Worm (Caenorhabditis elegans) whole organism, L3 larva: Measurements from ENCODE around the gene ZK1073.2.
A peak's percentile ranks its signal among the peaks of the same experiment; 100 is the strongest.

ENCODE experiments used
- R02D3.7 ChIP-seq: fragments of 150-350 bp; optimal IDR thresholded peaks from 2 replicates; lab custom pipeline; 2014; ENCODE audit warnings: missing biosample characterization, missing genetic modification characterization
- ZK546.5 ChIP-seq: sonication (generic microtip); optimal IDR thresholded peaks from 2 replicates; lab custom pipeline; 2017; ENCODE audit warnings: missing biosample characterization, missing genetic modification characterization
- aly-2 ChIP-seq: fragments of 150-350 bp; optimal IDR thresholded peaks from 2 replicates; lab custom pipeline; 2014; ENCODE audit warnings: missing biosample characterization, missing genetic modification characterization
- ama-1 ChIP-seq: fragments of 150-350 bp; optimal IDR thresholded peaks from 2 replicates; lab custom pipeline; 2018
- ceh-16 ChIP-seq: sonication (generic microtip); optimal IDR thresholded peaks from 2 replicates; lab custom pipeline; 2017; ENCODE audit warnings: missing biosample characterization, missing genetic modification characterization
- ceh-28 ChIP-seq: fragments of 150-350 bp; optimal IDR thresholded peaks from 2 replicates; lab custom pipeline; 2014; ENCODE audit warnings: missing biosample characterization, missing genetic modification reagents, missing genetic modification characterization
- ceh-82 ChIP-seq: fragments of 150-350 bp; optimal IDR thresholded peaks from 2 replicates; lab custom pipeline; 2014; ENCODE audit warnings: missing biosample characterization, missing genetic modification characterization
- ceh-9 ChIP-seq: sonication (generic microtip); optimal IDR thresholded peaks from 2 replicates; lab custom pipeline; 2018; ENCODE audit warnings: missing biosample characterization, missing genetic modification characterization
- daf-12 ChIP-seq: fragments of 150-350 bp; optimal IDR thresholded peaks from 2 replicates; lab custom pipeline; 2014; ENCODE audit warnings: missing biosample characterization, missing genetic modification reagents, missing genetic modification characterization
- egl-27 ChIP-seq: sonication (generic microtip); optimal IDR thresholded peaks from 4 replicates; lab custom pipeline; 2017; ENCODE audit warnings: missing biosample characterization, missing genetic modification reagents, missing genetic modification characterization
- egl-5 ChIP-seq: fragments of 150-350 bp; optimal IDR thresholded peaks from 2 replicates; lab custom pipeline; 2017; ENCODE audit warnings: missing biosample characterization, missing genetic modification reagents, missing genetic modification characterization, inconsistent platforms
- elt-1 ChIP-seq: fragments of 150-350 bp; optimal IDR thresholded peaks from 2 replicates; lab custom pipeline; 2014; ENCODE audit warnings: missing biosample characterization, missing genetic modification characterization
- elt-2 ChIP-seq: sonication (generic microtip); optimal IDR thresholded peaks from 2 replicates; lab custom pipeline; 2016; ENCODE audit warnings: missing genetic modification reagents, mild to moderate bottlenecking, missing genetic modification characterization, missing compliant biosample characterization
- elt-3 ChIP-seq, 3 experiments: fragments of 150-350 bp in 1 of 3; sonication (generic microtip) in 2 of 3; optimal IDR thresholded peaks; 2 replicates in 2 of 3; 4 replicates in 1 of 3; lab custom pipeline; 2014 to 2017; ENCODE audit warnings: missing biosample characterization in 3 of 3, missing genetic modification characterization in 3 of 3
- eor-1 ChIP-seq, 2 experiments: fragments of 150-350 bp; optimal IDR thresholded peaks; 2 replicates each; lab custom pipeline; 2014 to 2018; ENCODE audit warnings: missing biosample characterization in 2 of 2, missing genetic modification characterization in 2 of 2
- fkh-10 ChIP-seq: sonication (generic microtip); optimal IDR thresholded peaks from 2 replicates; lab custom pipeline; 2017; ENCODE audit warnings: missing biosample characterization, missing genetic modification reagents, missing genetic modification characterization
- fkh-2 ChIP-seq: fragments of 150-350 bp; optimal IDR thresholded peaks from 2 replicates; lab custom pipeline; 2014; ENCODE audit warnings: missing biosample characterization, missing genetic modification reagents, missing genetic modification characterization
- fos-1 ChIP-seq: fragments of 150-350 bp; optimal IDR thresholded peaks from 2 replicates; lab custom pipeline; 2014; ENCODE audit warnings: missing biosample characterization, missing genetic modification characterization
- hmg-11 ChIP-seq: sonication (generic microtip); optimal IDR thresholded peaks from 2 replicates; lab custom pipeline; 2016; ENCODE audit warnings: missing genetic modification characterization, missing compliant biosample characterization
- jun-1 ChIP-seq: fragments of 150-350 bp; optimal IDR thresholded peaks from 2 replicates; lab custom pipeline; 2014; ENCODE audit warnings: missing biosample characterization, missing genetic modification reagents, missing genetic modification characterization
- lin-15B ChIP-seq: fragments of 150-350 bp; optimal IDR thresholded peaks from 2 replicates; lab custom pipeline; 2014; ENCODE audit warnings: missing biosample characterization, missing genetic modification characterization
- lin-39 ChIP-seq: fragments of 150-350 bp; optimal IDR thresholded peaks from 2 replicates; lab custom pipeline; 2018; ENCODE audit warnings: missing biosample characterization, missing genetic modification reagents, missing genetic modification characterization
- lsy-12 ChIP-seq: sonication (generic microtip); optimal IDR thresholded peaks from 2 replicates; lab custom pipeline; 2016; ENCODE audit warnings: mild to moderate bottlenecking, missing genetic modification characterization, missing compliant biosample characterization
- mdl-1 ChIP-seq: fragments of 150-350 bp; optimal IDR thresholded peaks from 2 replicates; lab custom pipeline; 2014; ENCODE audit warnings: missing biosample characterization, missing genetic modification characterization
- mml-1 ChIP-seq: fragments of 150-350 bp; sonication (generic microtip); optimal IDR thresholded peaks from 3 replicates; lab custom pipeline; 2014; ENCODE audit warnings: missing biosample characterization, missing genetic modification characterization
- nfya-1 ChIP-seq: sonication (generic microtip); optimal IDR thresholded peaks from 2 replicates; lab custom pipeline; 2017; ENCODE audit warnings: missing genetic modification characterization, mild to moderate bottlenecking, missing compliant biosample characterization, antibody characterized with exemption, moderate library complexity; ENCODE audit not compliant: insufficient read depth
- nhr-11 ChIP-seq: fragments of 150-350 bp; optimal IDR thresholded peaks from 2 replicates; lab custom pipeline; 2014; ENCODE audit warnings: missing biosample characterization, missing genetic modification characterization
- nhr-12 ChIP-seq: fragments of 150-350 bp; optimal IDR thresholded peaks from 2 replicates; lab custom pipeline; 2014; ENCODE audit warnings: missing biosample characterization, missing genetic modification characterization
- nhr-23 ChIP-seq: fragments of 150-350 bp; optimal IDR thresholded peaks from 2 replicates; lab custom pipeline; 2014; ENCODE audit warnings: missing biosample characterization, missing genetic modification reagents, missing genetic modification characterization
- nhr-237 ChIP-seq: fragments of 150-350 bp; optimal IDR thresholded peaks from 2 replicates; lab custom pipeline; 2014; ENCODE audit warnings: missing biosample characterization, missing genetic modification characterization
- nhr-25 ChIP-seq: sonication (generic microtip); optimal IDR thresholded peaks from 2 replicates; lab custom pipeline; 2017; ENCODE audit warnings: missing biosample characterization, missing genetic modification characterization
- nhr-28 ChIP-seq: fragments of 150-350 bp; optimal IDR thresholded peaks from 2 replicates; lab custom pipeline; 2014; ENCODE audit warnings: missing biosample characterization, missing genetic modification characterization
- nhr-43 ChIP-seq: sonication (generic microtip); optimal IDR thresholded peaks from 2 replicates; lab custom pipeline; 2016; ENCODE audit warnings: mild to moderate bottlenecking, missing genetic modification characterization, missing compliant biosample characterization; ENCODE audit not compliant: poor library complexity, severe bottlenecking
- nhr-76 ChIP-seq: fragments of 150-350 bp; sonication (generic microtip); optimal IDR thresholded peaks from 5 replicates; lab custom pipeline; 2014; ENCODE audit warnings: missing biosample characterization, missing genetic modification characterization
- nhr-77 ChIP-seq: fragments of 150-350 bp; optimal IDR thresholded peaks from 2 replicates; lab custom pipeline; 2014; ENCODE audit warnings: missing biosample characterization, missing genetic modification characterization
- pha-4 ChIP-seq: fragments of 150-350 bp; optimal IDR thresholded peaks from 2 replicates; lab custom pipeline; 2014; ENCODE audit warnings: missing biosample characterization, missing genetic modification reagents, missing genetic modification characterization
- pqm-1 ChIP-seq: fragments of 150-350 bp; optimal IDR thresholded peaks from 2 replicates; lab custom pipeline; 2017; ENCODE audit warnings: missing biosample characterization, missing genetic modification characterization, inconsistent platforms
- sea-2 ChIP-seq: fragments of 150-350 bp; sonication (generic microtip); optimal IDR thresholded peaks from 4 replicates; lab custom pipeline; 2014; ENCODE audit warnings: missing biosample characterization, missing genetic modification reagents, missing genetic modification characterization
- snpc-4 ChIP-seq: fragments of 150-350 bp; optimal IDR thresholded peaks from 2 replicates; lab custom pipeline; 2014; ENCODE audit warnings: missing biosample characterization, missing genetic modification characterization
- tbx-2 ChIP-seq: sonication (generic microtip); optimal IDR thresholded peaks from 2 replicates; lab custom pipeline; 2016; ENCODE audit warnings: mild to moderate bottlenecking, missing genetic modification characterization, missing compliant biosample characterization
- unc-39 ChIP-seq: sonication (generic microtip); optimal IDR thresholded peaks from 4 replicates; lab custom pipeline; 2017; ENCODE audit warnings: missing biosample characterization, missing genetic modification characterization
- unc-62 ChIP-seq: fragments of 150-350 bp; sonication (generic microtip); optimal IDR thresholded peaks from 4 replicates; lab custom pipeline; 2014; ENCODE audit warnings: missing biosample characterization, missing genetic modification reagents, missing genetic modification characterization
- zag-1 ChIP-seq: fragments of 150-350 bp; optimal IDR thresholded peaks from 2 replicates; lab custom pipeline; 2014; ENCODE audit warnings: missing biosample characterization, missing genetic modification characterization
- ztf-11 ChIP-seq: fragments of 150-350 bp; optimal IDR thresholded peaks from 2 replicates; lab custom pipeline; 2014; ENCODE audit warnings: missing biosample characterization, missing genetic modification characterization
- ztf-4 ChIP-seq: fragments of 150-350 bp; optimal IDR thresholded peaks from 2 replicates; lab custom pipeline; 2014; ENCODE audit warnings: missing biosample characterization, missing genetic modification characterization

The ZK1073.2 gene

DNA sequence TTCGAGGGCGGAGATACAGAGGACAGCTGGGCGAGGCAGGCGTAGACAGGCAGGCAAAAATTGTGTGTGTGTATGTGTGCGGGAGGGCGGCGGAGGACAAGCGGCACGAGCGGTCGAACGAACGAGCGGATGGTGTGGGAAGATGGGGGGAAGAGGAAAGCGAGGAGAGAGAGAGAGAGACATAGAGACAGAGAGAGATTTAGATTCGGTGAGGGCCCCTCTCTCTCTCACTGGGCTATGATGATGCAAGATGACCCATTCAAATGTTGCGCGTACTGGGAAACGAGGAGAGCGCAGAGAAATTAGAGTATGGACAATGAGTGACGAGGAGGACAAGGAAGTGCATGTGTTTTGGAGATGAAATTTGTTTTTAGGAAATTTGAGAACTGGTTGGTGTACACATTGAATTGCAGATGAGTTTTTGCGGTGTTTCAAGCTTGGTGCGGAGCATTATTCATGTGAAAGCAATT is 44.3 kb downstream of the ZK1073.2 start (continued):
- TF ChIP-seq nhr-43 (tag; lab: Kevin White, UChicago): peak; percentile 62
- no peak for TF ChIP-seq nhr-237 (tag; lab: Kevin White, UChicago)
- no peak for TF ChIP-seq ztf-11 (tag; lab: Kevin White, UChicago)
- no peak for TF ChIP-seq ZK546.5 (tag; lab: Kevin White, UChicago)
- peak; percentile 56 for TF ChIP-seq snpc-4 (tag; lab: Kevin White, UChicago)
- no peak for TF ChIP-seq fkh-2 (tag; lab: Kevin White, UChicago)
- TF ChIP-seq hmg-11 (tag; lab: Kevin White, UChicago): peak; percentile 85
- TF ChIP-seq fkh-10: peak; percentile 92
- TF ChIP-seq egl-27 (tag; lab: Kevin White, UChicago): no peak
- TF ChIP-seq elt-3 (tag; optimal IDR thresholded peaks at IDR 0.05; lab: Kevin White, UChicago): no peak
- no peak for TF ChIP-seq nhr-28 (tag; lab: Kevin White, UChicago)
- TF ChIP-seq eor-1 (tag; optimal IDR thresholded peaks at IDR 0.05; lab: Kevin White, UChicago): no peak
- TF ChIP-seq ceh-28: peak; percentile 76
- TF ChIP-seq daf-12 (tag; lab: Kevin White, UChicago): peak; percentile 7
- no peak for TF ChIP-seq pqm-1 (tag; lab: Kevin White, UChicago)
- peak; percentile 73 for TF ChIP-seq zag-1

DNA sequence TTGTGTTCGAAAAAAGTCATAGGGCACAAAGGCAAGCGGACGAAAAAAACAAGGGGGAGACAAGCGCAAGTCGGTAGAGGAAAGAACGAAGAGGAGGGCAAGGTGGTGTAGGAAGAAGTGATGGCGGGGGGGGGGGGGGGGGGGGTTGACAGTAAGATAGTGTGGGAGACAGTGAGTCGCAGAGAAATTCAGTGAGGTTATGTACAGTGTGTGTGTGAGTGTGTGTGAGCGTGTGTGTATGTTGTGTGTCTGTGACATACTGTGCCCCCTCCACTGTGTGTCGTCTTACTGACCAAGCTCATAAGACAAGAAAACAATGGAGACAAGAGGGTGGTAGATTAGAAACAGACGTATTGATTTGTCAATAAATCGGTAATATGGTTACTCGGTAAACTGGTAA is 46.7 kb downstream of the ZK1073.2 start:
- TF ChIP-seq nhr-25 (tag; lab: Kevin White, UChicago) (peak; percentile 36), lin-15B (tag; lab: Kevin White, UChicago) (no peak), ama-1 (lab: Kevin White, UChicago) (no peak), ceh-9 (tag; lab: Kevin White, UChicago) (no peak), pqm-1 (tag; lab: Kevin White, UChicago) (peak; percentile 51), pha-4 (tag; lab: Kevin White, UChicago) (peak; percentile 88), lin-39 (tag; lab: Kevin White, UChicago) (no peak), elt-2 (tag; lab: Kevin White, UChicago) (peak; percentile 66), hmg-11 (tag; lab: Kevin White, UChicago) (peak; percentile 39), ztf-4 (no peak), ceh-82 (tag; lab: Kevin White, UChicago) (no peak), lsy-12 (tag; lab: Kevin White, UChicago) (peak; percentile 53), fos-1 (tag; lab: Kevin White, UChicago) (no peak), nhr-76 (tag; lab: Kevin White, UChicago) (no peak), ceh-16 (no peak), egl-5 (tag; lab: Kevin White, UChicago) (no peak), nhr-23 (tag; lab: Kevin White, UChicago) (peak; percentile 25), daf-12 (tag; lab: Kevin White, UChicago) (no peak), ZK546.5 (tag; lab: Kevin White, UChicago) (no peak), elt-3 (tag; optimal IDR thresholded peaks at IDR 0.05; lab: Kevin White, UChicago) (no peak), nfya-1 (no peak), zag-1 (no peak), nhr-11 (tag; lab: Kevin White, UChicago) (no peak), snpc-4 (tag; lab: Kevin White, UChicago) (no peak), ceh-28 (peak; percentile 12), unc-62 (GFP tag; lab: Kevin White, UChicago) (no peak), jun-1 (tag; lab: Kevin White, UChicago) (no peak), R02D3.7 (no peak), nhr-237 (tag; lab: Kevin White, UChicago) (no peak), tbx-2 (tag; lab: Kevin White, UChicago) (no peak), mml-1 (tag; lab: Kevin White, UChicago) (no peak), nhr-12 (tag; lab: Kevin White, UChicago) (no peak), aly-2 (tag; lab: Kevin White, UChicago) (no peak), unc-39 (tag; lab: Kevin White, UChicago) (no peak), nhr-43 (tag; lab: Kevin White, UChicago) (no peak), mdl-1 (no peak), sea-2 (GFP tag; lab: Kevin White, UChicago) (no peak), fkh-10 (no peak), nhr-77 (tag; lab: Kevin White, UChicago) (no peak), egl-27 (tag; lab: Kevin White, UChicago) (no peak), nhr-28 (tag; lab: Kevin White, UChicago) (no peak), elt-1 (tag; lab: Kevin White, UChicago) (no peak), eor-1 (tag; optimal IDR thresholded peaks at IDR 0.05; lab: Kevin White, UChicago) (no peak)
